Fruit fly (Drosophila melanogaster) whole organism, embryonic: ENCODE data around the gene CG13309.

ENCODE experiments used
- Awh ChIP-seq: fragments of 200-800 bp; sonication (Bioruptor generic); IDR thresholded peaks from 2 replicates; pipeline ENCODE4, ENCODE4 v1.3.6; 2022; ENCODE audit warnings: missing biosample characterization, missing genetic modification characterization
- BtbVII ChIP-seq: fragments of 200-800 bp; sonication (Bioruptor generic); optimal IDR thresholded peaks from 3 replicates; lab custom pipeline; 2017; ENCODE audit warnings: missing biosample characterization, mild to moderate bottlenecking, missing genetic modification characterization
- CG10209 ChIP-seq: fragments of 200-800 bp; sonication (Bioruptor generic); optimal IDR thresholded peaks from 3 replicates; lab custom pipeline; 2017; ENCODE audit warnings: missing biosample characterization, mild to moderate bottlenecking, missing genetic modification characterization, missing genetic modification reagents
- CG10565 ChIP-seq: fragments of 200-800 bp; sonication (Bioruptor generic); optimal IDR thresholded peaks from 3 replicates; lab custom pipeline; 2016; ENCODE audit warnings: missing biosample characterization, mild to moderate bottlenecking, missing genetic modification characterization
- CG10959 ChIP-seq: fragments of 200-800 bp; sonication (Bioruptor generic); IDR thresholded peaks from 2 replicates; pipeline ENCODE4 v1.3.6; 2022; ENCODE audit warnings: missing biosample characterization, missing genetic modification characterization
- CG11504 ChIP-seq: fragments of 200-800 bp; sonication (Bioruptor generic); optimal IDR thresholded peaks from 3 replicates; lab custom pipeline; 2019; ENCODE audit warnings: missing biosample characterization, mild to moderate bottlenecking, missing genetic modification characterization, moderate library complexity
- CG12155 ChIP-seq: fragments of 200-800 bp; sonication (Bioruptor generic); optimal IDR thresholded peaks from 3 replicates; lab custom pipeline; 2016; ENCODE audit warnings: missing biosample characterization, missing genetic modification characterization
- CG12219 ChIP-seq: fragments of 200-800 bp; sonication (Bioruptor generic); optimal IDR thresholded peaks from 3 replicates; lab custom pipeline; 2018; ENCODE audit warnings: missing biosample characterization, mild to moderate bottlenecking, missing genetic modification characterization
- CG12391 ChIP-seq: fragments of 200-800 bp; sonication (Bioruptor generic); optimal IDR thresholded peaks from 3 replicates; lab custom pipeline; 2018; ENCODE audit warnings: missing biosample characterization, mild to moderate bottlenecking, missing genetic modification characterization, moderate library complexity
- CG13424 ChIP-seq: fragments of 200-800 bp; sonication (Bioruptor generic); optimal IDR thresholded peaks from 2 replicates; lab custom pipeline; 2019; ENCODE audit warnings: missing biosample characterization, mild to moderate bottlenecking, missing genetic modification characterization, moderate library complexity
- CG13624 ChIP-seq: fragments of 200-800 bp; sonication (Bioruptor generic); optimal IDR thresholded peaks from 2 replicates; lab custom pipeline; 2016; ENCODE audit warnings: missing biosample characterization, missing genetic modification characterization
- CG15514 ChIP-seq: fragments of 200-800 bp; sonication (Bioruptor generic); optimal IDR thresholded peaks from 3 replicates; lab custom pipeline; 2017; ENCODE audit warnings: missing biosample characterization, missing genetic modification characterization, mild to moderate bottlenecking, moderate library complexity, missing genetic modification reagents
- CG1603 ChIP-seq: fragments of 200-800 bp; sonication (Bioruptor generic); optimal IDR thresholded peaks from 2 replicates; lab custom pipeline; 2019; ENCODE audit warnings: missing biosample characterization, mild to moderate bottlenecking, missing genetic modification characterization, moderate library complexity
- CG17359 ChIP-seq: fragments of 200-800 bp; sonication (Bioruptor generic); optimal IDR thresholded peaks from 3 replicates; lab custom pipeline; 2018; ENCODE audit warnings: missing biosample characterization, mild to moderate bottlenecking, missing genetic modification characterization, moderate library complexity
- CG18619 ChIP-seq: fragments of 200-800 bp; sonication (Bioruptor generic); optimal IDR thresholded peaks from 3 replicates; lab custom pipeline; 2017; ENCODE audit warnings: missing biosample characterization, mild to moderate bottlenecking, missing genetic modification characterization
- CG2120 ChIP-seq: fragments of 200-800 bp; sonication (Bioruptor generic); optimal IDR thresholded peaks from 3 replicates; lab custom pipeline; 2016; ENCODE audit warnings: missing biosample characterization, missing genetic modification characterization
- CG2678 ChIP-seq: fragments of 200-800 bp; sonication (Bioruptor generic); optimal IDR thresholded peaks from 3 replicates; lab custom pipeline; 2019; ENCODE audit warnings: missing biosample characterization, mild to moderate bottlenecking, missing genetic modification characterization, moderate library complexity
- CG3163 ChIP-seq: fragments of 200-800 bp; sonication (Bioruptor generic); optimal IDR thresholded peaks from 3 replicates; lab custom pipeline; 2016; ENCODE audit warnings: missing biosample characterization, missing genetic modification characterization
- CG32767 ChIP-seq: fragments of 200-800 bp; sonication (Bioruptor generic); IDR thresholded peaks from 2 replicates; pipeline ENCODE4 v1.3.6; 2022; ENCODE audit warnings: missing biosample characterization, missing genetic modification characterization
- CG3281 ChIP-seq: fragments of 200-800 bp; sonication (Bioruptor generic); optimal IDR thresholded peaks from 3 replicates; lab custom pipeline; 2017; ENCODE audit warnings: missing biosample characterization, mild to moderate bottlenecking, missing genetic modification characterization
- CG34376 ChIP-seq: fragments of 200-800 bp; sonication (Bioruptor generic); optimal IDR thresholded peaks from 2 replicates; lab custom pipeline; 2018; ENCODE audit warnings: missing biosample characterization, mild to moderate bottlenecking, missing genetic modification characterization
- CG4730 ChIP-seq: fragments of 200-800 bp; sonication (Bioruptor generic); IDR thresholded peaks from 2 replicates; pipeline ENCODE4 v1.3.6; 2022; ENCODE audit warnings: missing biosample characterization, missing genetic modification characterization
- CG5180 ChIP-seq: fragments of 200-800 bp; sonication (Bioruptor generic); optimal IDR thresholded peaks from 3 replicates; lab custom pipeline; 2017; ENCODE audit warnings: missing biosample characterization, missing genetic modification characterization, mild to moderate bottlenecking, moderate library complexity, missing genetic modification reagents
- CG6854 ChIP-seq: fragments of 200-800 bp; sonication (Bioruptor generic); optimal IDR thresholded peaks from 3 replicates; lab custom pipeline; 2017; ENCODE audit warnings: missing biosample characterization, mild to moderate bottlenecking, missing genetic modification characterization
- CG9727 ChIP-seq: fragments of 200-800 bp; sonication (Bioruptor generic); optimal IDR thresholded peaks from 3 replicates; lab custom pipeline; 2017; ENCODE audit warnings: missing biosample characterization, mild to moderate bottlenecking, missing genetic modification characterization
- CG9817 ChIP-seq: fragments of 200-800 bp; sonication (Bioruptor generic); optimal IDR thresholded peaks from 2 replicates; lab custom pipeline; 2018; ENCODE audit warnings: missing biosample characterization, mild to moderate bottlenecking, missing genetic modification characterization, moderate library complexity
- Chrac-16 ChIP-seq: fragments of 200-800 bp; sonication (Bioruptor generic); optimal IDR thresholded peaks from 3 replicates; lab custom pipeline; 2016; ENCODE audit warnings: missing biosample characterization, missing genetic modification characterization
- Ets65A ChIP-seq: fragments of 200-800 bp; sonication (Bioruptor generic); peaks from one replicate; lab custom pipeline; 2016; ENCODE audit warnings: missing biosample characterization, missing genetic modification characterization
- Fer3 ChIP-seq: fragments of 200-800 bp; sonication (Bioruptor generic); optimal IDR thresholded peaks from 2 replicates; lab custom pipeline; 2018; ENCODE audit warnings: missing biosample characterization, mild to moderate bottlenecking, missing genetic modification characterization, moderate library complexity
- GATAe ChIP-seq: fragments of 200-800 bp; sonication (Bioruptor generic); conservative IDR thresholded peaks from 2 replicates; pipeline ENCODE4 v1.3.6; 2022; ENCODE audit warnings: missing biosample characterization, missing genetic modification characterization
- Gug ChIP-seq: fragments of 200-800 bp; sonication (Bioruptor generic); IDR thresholded peaks from 4 replicates; pipeline ENCODE4 v1.3.6; 2022; ENCODE audit warnings: missing biosample characterization, missing genetic modification characterization
- NK7.1 ChIP-seq: fragments of 200-800 bp; sonication (Bioruptor generic); optimal IDR thresholded peaks from 3 replicates; lab custom pipeline; 2016; ENCODE audit warnings: missing biosample characterization, missing genetic modification characterization
- Oaz ChIP-seq: fragments of 200-800 bp; sonication (Bioruptor generic); IDR thresholded peaks from 2 replicates; pipeline ENCODE4 v1.3.6; 2022; ENCODE audit warnings: missing biosample characterization, missing genetic modification characterization
- Oli ChIP-seq: fragments of 200-800 bp; sonication (Bioruptor generic); optimal IDR thresholded peaks from 2 replicates; lab custom pipeline; 2018; ENCODE audit warnings: missing biosample characterization, mild to moderate bottlenecking, missing genetic modification characterization, moderate library complexity
- PHDP ChIP-seq: fragments of 200-800 bp; sonication (Bioruptor generic); optimal IDR thresholded peaks from 3 replicates; lab custom pipeline; 2018; ENCODE audit warnings: missing biosample characterization, mild to moderate bottlenecking, missing genetic modification characterization, moderate library complexity
- Sry-δ ChIP-seq: fragments of 200-800 bp; sonication (Bioruptor generic); optimal IDR thresholded peaks from 2 replicates; lab custom pipeline; 2016; ENCODE audit warnings: missing biosample characterization, missing genetic modification characterization
- TFAM ChIP-seq: fragments of 200-800 bp; sonication (Bioruptor generic); optimal IDR thresholded peaks from 2 replicates; lab custom pipeline; 2017; ENCODE audit warnings: missing biosample characterization, missing genetic modification characterization, inconsistent platforms
- Trl ChIP-seq, 3 experiments: fragments of >200 bp in 2 of 3; fragments of 200-800 bp in 1 of 3; sonication (Bioruptor generic) in 1 of 3; optimal IDR thresholded peaks; 2 replicates in 1 of 3; 3 replicates in 2 of 3; lab custom pipeline; 2016 to 2017; ENCODE audit warnings: missing biosample characterization in 1 of 3, missing genetic modification characterization in 1 of 3
- bcd ChIP-seq: fragments of 200-800 bp; sonication (Bioruptor generic); optimal IDR thresholded peaks from 2 replicates; lab custom pipeline; 2017; ENCODE audit warnings: missing biosample characterization, mild to moderate bottlenecking, missing genetic modification characterization
- bsh ChIP-seq, 2 experiments: fragments of 200-800 bp; sonication (Bioruptor generic); optimal IDR thresholded peaks; 2 replicates each; lab custom pipeline; 2017 to 2018; ENCODE audit warnings: mild to moderate bottlenecking in 2 of 2, missing biosample characterization in 2 of 2, missing genetic modification characterization in 2 of 2, moderate library complexity in 1 of 2
- ftz-f1 ChIP-seq: fragments of 200-800 bp; sonication (Bioruptor generic); optimal IDR thresholded peaks from 2 replicates; lab custom pipeline; 2016; ENCODE audit warnings: missing biosample characterization, missing genetic modification characterization
- gsb ChIP-seq: fragments of 200-800 bp; sonication (Bioruptor generic); IDR thresholded peaks from 2 replicates; pipeline ENCODE4 v1.3.6; 2022; ENCODE audit warnings: missing biosample characterization, missing genetic modification characterization
- lab ChIP-seq: fragments of 200-800 bp; sonication (Bioruptor generic); optimal IDR thresholded peaks from 3 replicates; lab custom pipeline; 2017; ENCODE audit warnings: missing biosample characterization, missing genetic modification characterization, mild to moderate bottlenecking, moderate library complexity, missing genetic modification reagents
- pan ChIP-seq, 4 experiments: fragments of >200 bp in 3 of 4; fragments of 200-800 bp in 1 of 4; sonication (Bioruptor generic) in 1 of 4; optimal IDR thresholded peaks in 3 of 4; IDR thresholded peaks in 1 of 4; 2 replicates each; pipeline versions ENCODE4 v1.3.6 to Lab custom; 2017 to 2022; ENCODE audit warnings: missing biosample characterization in 2 of 4, missing genetic modification characterization in 2 of 4, mixed read lengths in 1 of 4
- pho ChIP-seq: fragments of 200-800 bp; sonication (Bioruptor generic); optimal IDR thresholded peaks from 2 replicates; lab custom pipeline; 2016; ENCODE audit warnings: missing biosample characterization, missing genetic modification characterization
- shn ChIP-seq: fragments of 200-800 bp; sonication (Bioruptor generic); optimal IDR thresholded peaks from 3 replicates; lab custom pipeline; 2016; ENCODE audit warnings: missing biosample characterization, missing genetic modification characterization
- sr ChIP-seq: fragments of 200-800 bp; sonication (Bioruptor generic); IDR thresholded peaks from 3 replicates; pipeline ENCODE4 v1.3.6; 2022; ENCODE audit warnings: missing biosample characterization, missing genetic modification characterization
- vfl ChIP-seq: fragments of 200-800 bp; sonication (Bioruptor generic); optimal IDR thresholded peaks from 2 replicates; lab custom pipeline; 2016; ENCODE audit warnings: missing biosample characterization, missing genetic modification characterization
- zen2 ChIP-seq: fragments of 200-800 bp; sonication (Bioruptor generic); IDR thresholded peaks from 3 replicates; pipeline ENCODE4 v1.3.6; 2022; ENCODE audit warnings: missing biosample characterization, missing genetic modification characterization; ENCODE audit not compliant: partially characterized antibody

Gene CG13309

DNA sequence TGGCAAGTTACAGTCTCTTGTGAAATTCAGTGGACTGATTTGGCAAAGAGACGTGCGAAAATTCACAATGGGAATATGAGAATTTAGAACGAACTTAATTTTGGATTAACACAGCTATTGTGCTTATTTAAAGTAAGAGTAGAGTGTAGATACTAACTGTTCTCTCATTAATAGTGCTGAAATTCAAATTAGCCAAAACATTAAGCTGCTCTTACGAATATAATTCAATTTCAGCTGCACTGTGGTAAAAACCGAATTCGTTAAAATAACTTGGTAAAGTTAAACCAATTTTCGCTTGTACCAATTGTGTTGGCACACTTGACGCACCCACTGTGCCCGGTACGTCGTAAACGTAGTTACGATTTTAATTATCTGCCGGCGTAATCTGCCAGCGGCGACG is 42.3 kb upstream of the CG13309 start:
- TF ChIP-seq GATAe (GFP tag; lab: Robert Waterston, UW), result 0 out of 2 replicates have a peak, but pooled peaks have one; percentile 27
- TF ChIP-seq shn (GFP tag; lab: Kevin White, UChicago), result peak; percentile 24
- TF ChIP-seq PHDP, result peak; percentile 59
- peak; percentile 25 for TF ChIP-seq CG12391 (tag; lab: Kevin White, UChicago)
- TF ChIP-seq CG2120 (GFP tag; lab: Kevin White, UChicago), result peak; percentile 81
- no peak; the same call in 3 of the 4 replicates for TF ChIP-seq Gug (GFP tag; lab: Robert Waterston, UW)
- TF ChIP-seq CG3163 (GFP tag; lab: Kevin White, UChicago), result no peak
- TF ChIP-seq CG13624 (GFP tag; lab: Kevin White, UChicago), result peak; percentile 21
- TF ChIP-seq BtbVII (GFP tag; lab: Kevin White, UChicago), result peak; percentile 43
- TF ChIP-seq CG12155, result peak; percentile 23
- TF ChIP-seq Awh (GFP tag; lab: Robert Waterston, UW), result no peak
- TF ChIP-seq pho (GFP tag; lab: Kevin White, UChicago), result peak; percentile 42
- peak; percentile 4 for TF ChIP-seq vfl
- TF ChIP-seq Oli (tag; lab: Kevin White, UChicago), result peak; percentile 7
- TF ChIP-seq ftz-f1 (GFP tag; lab: Kevin White, UChicago), result no peak
- peak; percentile 35 for TF ChIP-seq CG12219 (GFP tag; lab: Kevin White, UChicago)
- TF ChIP-seq CG10209, result peak; percentile 42
- TF ChIP-seq CG34376 (GFP tag; lab: Kevin White, UChicago), result peak; percentile 8
- TF ChIP-seq Fer3 (tag; lab: Kevin White, UChicago), result peak; percentile 35
- no peak for TF ChIP-seq CG10959 (GFP tag; lab: Robert Waterston, UW)
- peak; percentile 20 for TF ChIP-seq CG6854 (GFP tag; lab: Kevin White, UChicago)
- TF ChIP-seq CG11504, result peak; percentile 64
- TF ChIP-seq CG10565 (GFP tag; lab: Kevin White, UChicago), result no peak
- peak; percentile 14 for TF ChIP-seq CG17359 (tag; lab: Kevin White, UChicago)
- TF ChIP-seq CG32767, result peak; percentile 48; the same call in 1 of the 2 replicates
- TF ChIP-seq CG1603, result peak; percentile 15
- TF ChIP-seq zen2, result no peak
- TF ChIP-seq Trl (optimal IDR thresholded peaks at IDR 0.05; lab: Kevin White, UChicago), result no peak
- no peak for TF ChIP-seq Trl (GFP tag; optimal IDR thresholded peaks at IDR 0.05; lab: Kevin White, UChicago)
- no peak for TF ChIP-seq pan (optimal IDR thresholded peaks at IDR 0.05; lab: Kevin White, UChicago)
- TF ChIP-seq pan (GFP tag; optimal IDR thresholded peaks at IDR 0.05 in 1 of 2, IDR thresholded peaks at IDR 0.05 in 1 of 2), result peak in 1 of 2 experiments; percentile 48
- peak; percentile 15 for TF ChIP-seq Sry-δ (GFP tag; lab: Kevin White, UChicago)
- peak; percentile 17; the same call in 1 of the 2 replicates for TF ChIP-seq gsb
- TF ChIP-seq Chrac-16 (GFP tag; lab: Kevin White, UChicago), result peak; percentile 11
- TF ChIP-seq CG5180 (GFP tag; lab: Kevin White, UChicago), result peak; percentile 3
- TF ChIP-seq bsh (GFP tag; optimal IDR thresholded peaks at IDR 0.05; lab: Kevin White, UChicago), result peak in 1 of 2 experiments; percentile 41
- peak; percentile 44 for TF ChIP-seq lab
- TF ChIP-seq bcd (GFP tag; lab: Kevin White, UChicago), result peak; percentile 54
- no peak for TF ChIP-seq NK7.1
- TF ChIP-seq CG18619 (GFP tag; lab: Kevin White, UChicago), result peak; percentile 52
- no peak for TF ChIP-seq TFAM (GFP tag; lab: Kevin White, UChicago)
- TF ChIP-seq CG13424 (tag; lab: Kevin White, UChicago), result peak; percentile 22
- TF ChIP-seq CG4730 (GFP tag; lab: Robert Waterston, UW), result no peak
- TF ChIP-seq sr, result no peak
- TF ChIP-seq Oaz (GFP tag; lab: Robert Waterston, UW), result no peak
- peak; percentile 57 for TF ChIP-seq CG9727 (GFP tag; lab: Kevin White, UChicago)
- TF ChIP-seq CG3281 (GFP tag; lab: Kevin White, UChicago), result peak; percentile 70
- peak; percentile 76 for TF ChIP-seq Ets65A (GFP tag; lab: Kevin White, UChicago)
- TF ChIP-seq CG9817, result peak; percentile 23
- TF ChIP-seq CG15514, result peak; percentile 27
- TF ChIP-seq CG2678 (tag; lab: Kevin White, UChicago), result peak; percentile 76
